Worm (Caenorhabditis elegans): ENCODE data around the gene immp-1.

The immp-1 gene

DNA sequence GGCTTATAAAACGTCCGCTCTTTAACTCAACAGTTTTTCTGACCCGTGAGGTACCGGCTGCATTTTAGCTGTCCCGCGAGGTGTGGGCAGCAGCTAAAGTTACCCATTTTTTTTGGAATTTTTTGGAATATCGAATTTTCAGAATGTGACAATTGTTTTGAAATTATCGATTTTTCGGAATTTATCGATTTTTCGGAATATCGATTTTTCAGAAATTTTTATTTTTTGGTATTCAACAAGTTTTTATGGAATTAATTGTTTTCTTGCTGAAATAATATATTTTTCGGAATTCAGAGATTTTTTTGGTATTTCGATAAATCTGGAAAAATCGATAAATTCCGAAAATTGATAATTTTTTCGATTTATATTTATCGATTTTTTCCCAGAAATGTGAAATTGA, 41.8 kb upstream of the immp-1 start:
- peak; percentile 97 for TF ChIP-seq ceh-28 (tag; optimal IDR thresholded peaks at IDR 0.05)
- TF ChIP-seq lin-15B (tag; optimal IDR thresholded peaks at IDR 0.05): no peak

DNA sequence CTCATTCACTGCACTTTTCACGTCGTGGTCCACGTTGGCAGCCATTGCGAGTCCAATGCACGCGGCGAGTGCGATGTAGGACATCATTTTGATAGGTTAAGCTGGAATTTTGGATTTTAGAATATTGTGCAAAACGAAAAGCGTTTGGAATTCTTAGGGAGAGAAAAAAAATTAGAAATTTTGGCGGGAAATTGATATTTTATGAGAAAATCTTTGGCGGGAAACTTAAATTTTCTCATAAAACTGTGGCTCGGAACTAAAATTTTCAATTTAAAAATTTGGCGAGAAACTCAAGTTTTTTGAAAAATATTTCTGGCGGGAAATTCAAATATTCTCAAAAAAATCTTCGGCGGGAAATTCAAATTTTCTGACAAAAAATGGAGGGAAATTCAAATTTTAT, 37.2 kb upstream of the immp-1 start, which contains the start of gene sup-1:
TSS of gene sup-1 (minus strand) at position 101 of the 400 bp plus-strand sequence.
- TF ChIP-seq fkh-10 (GFP tag; optimal IDR thresholded peaks at IDR 0.05) (no peak), lsy-12 (tag; optimal IDR thresholded peaks at IDR 0.05) (no peak), nhr-11 (tag; optimal IDR thresholded peaks at IDR 0.05) (no peak), nhr-23 (tag; optimal IDR thresholded peaks at IDR 0.05) (no peak), lin-39 (tag; optimal IDR thresholded peaks at IDR 0.05) (no peak), nhr-28 (tag; optimal IDR thresholded peaks at IDR 0.05) (no peak)

DNA sequence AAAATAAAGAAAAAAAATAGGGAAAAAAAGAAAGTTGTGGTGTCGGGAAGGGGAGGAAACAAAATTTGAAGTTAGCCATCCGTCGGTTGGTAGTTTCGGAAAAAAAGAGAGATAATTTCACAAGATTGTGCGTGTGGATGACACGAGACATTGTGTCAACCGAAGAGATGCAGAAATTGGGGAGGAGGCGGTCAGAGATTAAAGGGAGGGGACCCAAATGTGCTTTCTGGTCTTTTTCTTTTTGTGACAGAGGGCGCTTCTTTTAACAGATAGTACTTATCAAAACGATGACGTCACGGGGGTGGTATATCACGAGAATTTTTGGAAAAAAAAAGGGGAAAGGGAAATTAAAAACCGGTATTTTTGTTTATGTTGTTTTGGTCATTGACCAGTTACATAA, 36.3 kb upstream of the immp-1 start:
- TF ChIP-seq sea-2 (GFP tag; optimal IDR thresholded peaks at IDR 0.05) (no peak), ztf-4 (tag; optimal IDR thresholded peaks at IDR 0.05) (no peak), elt-3 (tag; optimal IDR thresholded peaks at IDR 0.05) (no peak), snpc-4 (tag; optimal IDR thresholded peaks at IDR 0.05) (no peak), nhr-67 (tag; optimal IDR thresholded peaks at IDR 0.05) (no peak), mdl-1 (tag; optimal IDR thresholded peaks at IDR 0.05) (peak; percentile 21), nfya-1 (tag; optimal IDR thresholded peaks at IDR 0.05; ENCODE audit: insufficient read depth) (peak; percentile 73), mml-1 (tag; optimal IDR thresholded peaks at IDR 0.05) (no peak), lin-15B (tag; optimal IDR thresholded peaks at IDR 0.05) (peak; percentile 17), skn-1 (tag; optimal IDR thresholded peaks at IDR 0.05) (no peak), tbx-2 (tag; optimal IDR thresholded peaks at IDR 0.05) (no peak), ceh-9 (tag; optimal IDR thresholded peaks at IDR 0.05) (no peak), unc-62 (GFP tag; optimal IDR thresholded peaks at IDR 0.05) (no peak), nhr-28 (tag; optimal IDR thresholded peaks at IDR 0.05) (no peak), zag-1 (tag; optimal IDR thresholded peaks at IDR 0.05) (no peak), R02D3.7 (tag; optimal IDR thresholded peaks at IDR 0.05) (no peak), nhr-23 (tag; optimal IDR thresholded peaks at IDR 0.05) (no peak), egl-5 (tag; optimal IDR thresholded peaks at IDR 0.05) (no peak), lin-39 (tag; optimal IDR thresholded peaks at IDR 0.05) (peak; percentile 73), elt-2 (tag; optimal IDR thresholded peaks at IDR 0.05) (no peak), ceh-82 (tag; optimal IDR thresholded peaks at IDR 0.05) (no peak), fos-1 (tag; optimal IDR thresholded peaks at IDR 0.05) (no peak), aly-2 (tag; optimal IDR thresholded peaks at IDR 0.05) (no peak), hmg-11 (tag; optimal IDR thresholded peaks at IDR 0.05) (peak; percentile 11), pha-4 (tag; optimal IDR thresholded peaks at IDR 0.05) (no peak), ztf-11 (tag; optimal IDR thresholded peaks at IDR 0.05) (no peak), nhr-237 (tag; optimal IDR thresholded peaks at IDR 0.05) (no peak), egl-27 (tag; optimal IDR thresholded peaks at IDR 0.05) (no peak), ceh-16 (tag; optimal IDR thresholded peaks at IDR 0.05) (no peak), eor-1 (tag; optimal IDR thresholded peaks at IDR 0.05) (no peak), ZK546.5 (tag; optimal IDR thresholded peaks at IDR 0.05) (no peak), ama-1 (optimal IDR thresholded peaks at IDR 0.05) (no peak), nhr-43 (tag; optimal IDR thresholded peaks at IDR 0.05; ENCODE audit: poor library complexity, severe bottlenecking) (no peak), elt-1 (tag; optimal IDR thresholded peaks at IDR 0.05) (peak; percentile 24), nhr-76 (tag; optimal IDR thresholded peaks at IDR 0.05) (no peak), unc-39 (tag; optimal IDR thresholded peaks at IDR 0.05) (no peak), jun-1 (tag; optimal IDR thresholded peaks at IDR 0.05) (no peak)

DNA sequence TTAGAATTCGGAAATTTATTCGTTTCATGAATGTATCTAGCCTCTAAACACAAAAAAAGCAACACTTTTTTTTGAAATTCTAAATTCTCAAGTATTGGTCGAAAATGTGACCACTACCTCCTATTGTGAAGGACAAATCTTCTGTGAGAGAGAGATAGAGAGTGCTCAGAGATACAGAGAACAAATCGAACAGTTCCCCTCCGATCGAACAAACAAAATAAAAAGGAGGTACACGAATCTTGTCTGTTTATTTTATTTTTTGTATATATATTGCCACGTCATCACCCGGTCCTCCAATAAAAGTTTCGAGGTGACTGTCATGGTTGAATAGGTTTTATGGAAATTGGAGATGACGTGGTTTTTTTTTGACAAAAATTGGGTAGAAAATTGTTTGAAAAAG, 33.9 kb upstream of the immp-1 start:
- TF ChIP-seq ama-1 (optimal IDR thresholded peaks at IDR 0.05) (no peak), pha-4 (tag; optimal IDR thresholded peaks at IDR 0.05) (peak; percentile 73), nhr-43 (tag; optimal IDR thresholded peaks at IDR 0.05; ENCODE audit: poor library complexity, severe bottlenecking) (no peak), nhr-25 (tag; optimal IDR thresholded peaks at IDR 0.05) (peak; percentile 8), jun-1 (tag; optimal IDR thresholded peaks at IDR 0.05) (no peak), nhr-11 (tag; optimal IDR thresholded peaks at IDR 0.05) (no peak)
